Worm (Caenorhabditis elegans): Measurements from ENCODE around the gene F38B6.8.

The F38B6.8 gene

DNA sequence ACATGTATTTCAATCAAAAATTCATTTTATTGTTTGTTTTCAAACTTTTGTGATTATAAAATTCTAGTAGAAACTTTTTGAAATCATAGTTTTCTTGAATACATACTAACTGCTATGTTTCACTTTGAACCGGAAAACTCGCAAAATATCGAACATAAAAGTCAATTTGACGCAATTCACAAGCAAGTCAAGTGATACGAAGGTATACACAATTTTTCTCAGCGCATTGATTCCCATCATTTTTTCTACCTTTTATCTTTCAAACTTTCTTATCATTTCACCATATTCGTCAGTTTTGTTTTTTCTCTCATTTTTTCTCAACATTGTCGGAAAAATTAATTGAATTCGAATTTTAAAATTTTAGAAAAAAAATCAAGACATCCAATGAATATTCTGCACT lies 27.4 kb downstream of the F38B6.8 start, which contains the start of gene nhr-173:
Gene nhr-173 (plus strand): TSS at position 366 of the 400 bp plus-strand sequence.
- TF ChIP-seq fkh-10 (GFP tag; optimal IDR thresholded peaks at IDR 0.05) (no peak), jun-1 (tag; optimal IDR thresholded peaks at IDR 0.05) (no peak), ZK546.5 (tag; optimal IDR thresholded peaks at IDR 0.05) (no peak), pha-4 (tag; optimal IDR thresholded peaks at IDR 0.05) (peak; percentile 11), elt-2 (tag; optimal IDR thresholded peaks at IDR 0.05) (peak; percentile 77)

- no peak for TF ChIP-seq nhr-76 (tag; optimal IDR thresholded peaks at IDR 0.05)
- TF ChIP-seq nhr-28 (tag; optimal IDR thresholded peaks at IDR 0.05), result no peak
- TF ChIP-seq pqm-1 (tag; optimal IDR thresholded peaks at IDR 0.05), result peak; percentile 66
- no peak for TF ChIP-seq zag-1 (tag; optimal IDR thresholded peaks at IDR 0.05)
- TF ChIP-seq unc-39 (tag; optimal IDR thresholded peaks at IDR 0.05), result no peak
- TF ChIP-seq elt-2 (tag; optimal IDR thresholded peaks at IDR 0.05), result peak; percentile 80
Measured at ce11 chrX:6654139-6654538, 28.4 kb downstream of the F38B6.8 start.

- no peak for TF ChIP-seq mdl-1 (tag; optimal IDR thresholded peaks at IDR 0.05)
- TF ChIP-seq nhr-67 (tag; optimal IDR thresholded peaks at IDR 0.05), result no peak
- TF ChIP-seq ceh-16 (tag; optimal IDR thresholded peaks at IDR 0.05), result no peak
- TF ChIP-seq ZK546.5 (tag; optimal IDR thresholded peaks at IDR 0.05), result no peak
- TF ChIP-seq ama-1 (optimal IDR thresholded peaks at IDR 0.05), result no peak
- no peak for TF ChIP-seq nhr-11 (tag; optimal IDR thresholded peaks at IDR 0.05)
- peak; percentile 54 for TF ChIP-seq pqm-1 (tag; optimal IDR thresholded peaks at IDR 0.05)
- no peak for TF ChIP-seq tbx-2 (tag; optimal IDR thresholded peaks at IDR 0.05)
- TF ChIP-seq pha-4 (tag; optimal IDR thresholded peaks at IDR 0.05), result peak; percentile 67
- no peak for TF ChIP-seq nhr-12 (tag; optimal IDR thresholded peaks at IDR 0.05)
- peak; percentile 75 for TF ChIP-seq elt-2 (tag; optimal IDR thresholded peaks at IDR 0.05)
- no peak for TF ChIP-seq ztf-11 (tag; optimal IDR thresholded peaks at IDR 0.05)
- no peak for TF ChIP-seq egl-27 (tag; optimal IDR thresholded peaks at IDR 0.05)
- TF ChIP-seq ceh-28 (tag; optimal IDR thresholded peaks at IDR 0.05), result no peak
- TF ChIP-seq unc-39 (tag; optimal IDR thresholded peaks at IDR 0.05), result no peak
- peak; percentile 6 for TF ChIP-seq elt-1 (tag; optimal IDR thresholded peaks at IDR 0.05)
- TF ChIP-seq ceh-82 (tag; optimal IDR thresholded peaks at IDR 0.05), result no peak
Measured at ce11 chrX:6653173-6653572, 29.4 kb downstream of the F38B6.8 start.

DNA sequence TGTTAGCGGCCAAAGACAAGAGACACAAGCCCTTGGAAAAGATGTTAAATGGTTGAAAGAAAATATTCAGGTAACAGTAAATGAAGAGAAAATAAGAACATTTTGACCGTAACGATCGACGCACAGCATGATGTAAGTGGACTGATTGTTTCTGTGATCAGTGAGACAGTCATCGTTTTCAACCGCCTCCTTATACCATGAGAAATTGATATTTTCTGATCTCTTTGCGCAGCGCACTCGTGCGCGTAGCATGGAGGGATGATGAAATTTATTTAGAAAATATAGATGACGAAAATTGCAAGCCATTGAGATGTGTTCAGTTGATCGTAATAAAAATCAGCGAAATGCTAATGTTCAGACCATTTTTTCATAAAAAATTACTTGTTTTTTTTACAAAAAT lies 33.0 kb downstream of the F38B6.8 start:
- TF ChIP-seq pha-4 (tag; optimal IDR thresholded peaks at IDR 0.05), result no peak
- no peak for TF ChIP-seq zag-1 (tag; optimal IDR thresholded peaks at IDR 0.05)
- TF ChIP-seq nhr-23 (tag; optimal IDR thresholded peaks at IDR 0.05), result peak; percentile 10
- TF ChIP-seq nhr-43 (tag; optimal IDR thresholded peaks at IDR 0.05; ENCODE audit: poor library complexity, severe bottlenecking), result peak; percentile 66
- no peak for TF ChIP-seq unc-39 (tag; optimal IDR thresholded peaks at IDR 0.05)

- TF ChIP-seq ztf-11 (tag; optimal IDR thresholded peaks at IDR 0.05) (no peak), jun-1 (tag; optimal IDR thresholded peaks at IDR 0.05) (no peak), unc-62 (GFP tag; optimal IDR thresholded peaks at IDR 0.05) (no peak), unc-39 (tag; optimal IDR thresholded peaks at IDR 0.05) (no peak), nhr-12 (tag; optimal IDR thresholded peaks at IDR 0.05) (no peak), daf-12 (tag; optimal IDR thresholded peaks at IDR 0.05) (no peak), nfya-1 (tag; optimal IDR thresholded peaks at IDR 0.05; ENCODE audit: insufficient read depth) (no peak), R02D3.7 (tag; optimal IDR thresholded peaks at IDR 0.05) (no peak), skn-1 (tag; optimal IDR thresholded peaks at IDR 0.05) (no peak), zag-1 (tag; optimal IDR thresholded peaks at IDR 0.05) (no peak), snpc-4 (tag; optimal IDR thresholded peaks at IDR 0.05) (no peak), nhr-43 (tag; optimal IDR thresholded peaks at IDR 0.05; ENCODE audit: poor library complexity, severe bottlenecking) (no peak), ama-1 (optimal IDR thresholded peaks at IDR 0.05) (no peak), pha-4 (tag; optimal IDR thresholded peaks at IDR 0.05) (peak; percentile 14), mml-1 (tag; optimal IDR thresholded peaks at IDR 0.05) (no peak), ceh-9 (tag; optimal IDR thresholded peaks at IDR 0.05) (no peak), ceh-16 (tag; optimal IDR thresholded peaks at IDR 0.05) (no peak), elt-1 (tag; optimal IDR thresholded peaks at IDR 0.05) (no peak), egl-27 (tag; optimal IDR thresholded peaks at IDR 0.05) (no peak), pqm-1 (tag; optimal IDR thresholded peaks at IDR 0.05) (peak; percentile 64), nhr-23 (tag; optimal IDR thresholded peaks at IDR 0.05) (no peak), nhr-25 (tag; optimal IDR thresholded peaks at IDR 0.05) (no peak), fkh-10 (GFP tag; optimal IDR thresholded peaks at IDR 0.05) (no peak), elt-2 (tag; optimal IDR thresholded peaks at IDR 0.05) (peak; percentile 63), mdl-1 (tag; optimal IDR thresholded peaks at IDR 0.05) (no peak)
Measured at ce11 chrX:6646387-6647061, 36.1 kb downstream of the F38B6.8 start.

All from whole organism, L3 larva.